Worm (Caenorhabditis elegans) whole organism, L4/young adult: ENCODE data around the gene cest-2.3.
"Not testable (repeated sequence)": the region's sequence is repeated elsewhere in the genome, so short reads cannot be mapped to it uniquely, and the experiment has no call there.

Experiments used
- W03F9.2 ChIP-seq: fragments of 150-350 bp; optimal IDR thresholded peaks from 2 replicates; lab custom pipeline; 2014; ENCODE audit warnings: missing biosample characterization, missing genetic modification characterization
- dao-5 ChIP-seq: sonication (generic microtip); optimal IDR thresholded peaks from 2 replicates; lab custom pipeline; 2016; ENCODE audit warnings: missing genotype, missing genetic modification characterization, moderate library complexity, missing compliant biosample characterization
- him-1 ChIP-seq: sonication (generic microtip); optimal IDR thresholded peaks from 2 replicates; lab custom pipeline; 2016; ENCODE audit warnings: missing genotype, missing genetic modification reagents, missing genetic modification characterization, missing compliant biosample characterization

The cest-2.3 gene

ce11 chrV:14182860-14183259 lies at the start of gene cest-2.3:
cest-2.3 (minus strand) TSS chrV:14182960.
- TF ChIP-seq W03F9.2 (tag; lab: Kevin White, UChicago) (no peak), him-1 (no peak), dao-5 (tag; lab: Kevin White, UChicago) (no peak)

ce11 chrV:14231656-14232055 lies 48.9 kb upstream of the cest-2.3 start:
- TF ChIP-seq W03F9.2 (tag; lab: Kevin White, UChicago) (no peak), dao-5 (tag; lab: Kevin White, UChicago) (no peak), him-1 (no peak)

- TF ChIP-seq him-1 (no peak), W03F9.2 (tag; lab: Kevin White, UChicago) (no peak), dao-5 (tag; lab: Kevin White, UChicago) (no peak)
These were observed 48.2 kb upstream of the cest-2.3 start for ce11 chrV:14230788-14231583.

- TF ChIP-seq W03F9.2 (tag; lab: Kevin White, UChicago): no peak
- TF ChIP-seq him-1: no peak
- no peak for TF ChIP-seq dao-5 (tag; lab: Kevin White, UChicago)
These were observed 43.6 kb upstream of the cest-2.3 start, which contains the start of gene nep-21 for ce11 chrV:14226373-14226772. nep-21 (minus strand) TSS chrV:14226473.

- TF ChIP-seq him-1: no peak
- TF ChIP-seq dao-5 (tag; lab: Kevin White, UChicago): no peak
- no peak for TF ChIP-seq W03F9.2 (tag; lab: Kevin White, UChicago)
These were observed 40.4 kb upstream of the cest-2.3 start for ce11 chrV:14223141-14223540.

ce11 chrV:14215106-14215505 lies 32.3 kb upstream of the cest-2.3 start, which contains the start of gene T16A9.5:
T16A9.5 (minus strand) TSS chrV:14215206.
- no peak for TF ChIP-seq W03F9.2 (tag; lab: Kevin White, UChicago)
- TF ChIP-seq dao-5 (tag; lab: Kevin White, UChicago): no peak
- no peak for TF ChIP-seq him-1

DNA sequence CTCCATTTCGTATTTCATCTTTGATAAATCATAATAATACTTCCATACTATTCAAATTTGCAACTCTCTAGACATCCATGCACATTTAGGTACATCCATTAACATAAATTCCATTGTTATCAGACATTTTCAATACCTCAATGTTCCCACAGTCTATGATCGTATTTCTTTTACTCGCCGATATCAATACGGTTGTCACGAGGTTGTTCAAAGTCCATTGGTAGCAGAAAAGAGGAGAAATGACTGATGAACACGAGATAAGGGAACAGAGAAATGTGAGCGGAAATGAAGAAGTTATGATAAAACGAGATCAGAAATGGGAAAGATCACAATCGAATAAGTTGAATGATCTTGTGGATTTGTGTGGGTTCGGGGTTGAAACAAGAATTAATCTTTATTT lies 30.1 kb upstream of the cest-2.3 start:
- TF ChIP-seq him-1: no peak

DNA sequence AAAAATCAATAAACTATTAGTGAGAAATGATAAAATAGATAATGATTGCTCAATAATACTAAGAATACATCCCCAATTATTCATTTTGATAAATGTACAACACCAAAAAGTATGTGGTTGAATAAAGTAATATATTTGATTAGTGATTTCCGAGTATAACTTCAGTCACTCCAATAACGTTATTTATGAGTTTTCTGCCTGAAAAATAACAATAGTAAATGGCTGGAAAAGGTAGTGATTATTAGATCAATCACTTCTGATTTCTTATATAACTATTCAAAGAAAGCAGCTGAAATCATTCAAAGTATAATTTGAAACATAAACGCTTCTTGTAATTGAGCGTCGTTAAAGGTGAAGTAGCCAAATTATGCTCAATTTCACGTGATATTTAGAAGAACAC lies 28.0 kb upstream of the cest-2.3 start, which contains the start of gene str-230:
TSS of gene str-230 (minus strand) at position 101 of the 400 bp plus-strand sequence.
- TF ChIP-seq dao-5 (tag; lab: Kevin White, UChicago) (no peak), him-1 (no peak), W03F9.2 (tag; lab: Kevin White, UChicago) (no peak)

- not testable (repeated sequence) for TF ChIP-seq W03F9.2 (tag; lab: Kevin White, UChicago); dao-5 (tag; lab: Kevin White, UChicago); him-1
These were observed 22.5 kb upstream of the cest-2.3 start, which contains the start of gene T16A9.3 for ce11 chrV:14205214-14205613. T16A9.3 (plus strand) TSS chrV:14205514.

ce11 chrV:14200086-14200485 lies 17.3 kb upstream of the cest-2.3 start:
- TF ChIP-seq dao-5 (tag; lab: Kevin White, UChicago) (no peak), him-1 (peak; percentile 84), W03F9.2 (tag; lab: Kevin White, UChicago) (peak; percentile 76)

ce11 chrV:14197651-14198050 lies 14.9 kb upstream of the cest-2.3 start:
- TF ChIP-seq him-1: no peak
- no peak for TF ChIP-seq dao-5 (tag; lab: Kevin White, UChicago)
- TF ChIP-seq W03F9.2 (tag; lab: Kevin White, UChicago): no peak

DNA sequence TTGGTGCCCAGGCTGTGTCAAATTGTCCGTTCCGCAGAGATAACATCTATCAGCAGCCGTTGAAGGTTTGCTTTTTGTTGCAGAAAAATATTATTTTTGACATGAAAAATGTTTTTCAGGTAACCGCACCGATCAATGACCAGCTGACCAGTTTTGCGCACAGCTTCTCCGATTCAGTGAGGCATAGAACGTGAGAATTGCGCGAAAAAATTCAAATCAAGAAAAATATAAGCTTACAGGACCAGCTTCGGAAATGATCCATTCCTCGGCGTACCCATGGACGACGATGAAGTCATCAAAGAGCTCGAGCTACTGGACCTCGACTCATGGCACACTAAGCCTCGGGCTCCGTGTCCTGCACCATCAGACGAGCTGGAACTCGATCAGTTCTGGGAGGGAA lies 11.8 kb upstream of the cest-2.3 start:
- TF ChIP-seq him-1: no peak
- no peak for TF ChIP-seq W03F9.2 (tag; lab: Kevin White, UChicago)
- no peak for TF ChIP-seq dao-5 (tag; lab: Kevin White, UChicago)

DNA sequence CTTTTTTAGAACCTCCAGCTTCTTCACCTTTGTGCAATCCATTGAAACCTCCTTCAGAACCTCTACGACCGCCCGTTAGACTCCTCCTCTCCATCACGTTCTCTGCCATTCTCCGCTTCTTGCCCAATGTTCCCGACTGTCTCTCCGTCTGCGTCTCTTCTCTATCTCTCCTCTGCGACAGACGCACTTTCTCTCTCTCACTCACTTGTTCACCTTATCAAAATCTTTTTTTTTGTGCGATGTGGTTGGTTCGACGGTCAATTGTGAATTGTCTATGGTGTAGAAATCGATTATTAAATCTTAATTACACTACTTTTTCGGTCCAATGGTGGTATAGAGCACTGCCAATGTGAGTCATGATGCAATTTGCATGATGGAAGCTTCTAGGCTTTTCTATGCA lies 10.7 kb upstream of the cest-2.3 start, which contains the start of gene atfs-1:
TSS of gene atfs-1 (plus strand) at position 213 of the 400 bp plus-strand sequence.
- TF ChIP-seq dao-5 (tag; lab: Kevin White, UChicago) (no peak), W03F9.2 (tag; lab: Kevin White, UChicago) (peak; percentile 14), him-1 (peak; percentile 33)

DNA sequence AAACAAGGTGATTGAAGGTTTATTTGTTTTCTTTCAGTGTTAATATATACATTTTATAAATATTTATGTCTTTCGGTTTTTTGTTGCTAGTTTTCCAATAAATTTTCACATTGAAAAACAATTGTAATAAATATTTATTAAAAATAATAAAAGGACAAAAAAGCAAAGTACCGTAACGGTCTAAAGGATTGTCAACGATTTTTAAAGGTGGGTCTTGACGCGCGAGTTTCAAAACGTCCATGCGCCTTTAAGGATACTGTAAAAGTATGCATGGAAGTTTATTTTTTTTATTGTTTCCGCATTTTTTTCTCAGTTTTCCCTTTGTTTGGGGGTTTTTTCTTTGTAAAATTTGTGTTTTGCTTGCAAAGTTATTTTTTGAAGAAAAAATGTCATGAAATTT lies 10.1 kb upstream of the cest-2.3 start:
- TF ChIP-seq W03F9.2 (tag; lab: Kevin White, UChicago): peak; percentile 55
- TF ChIP-seq him-1: no peak
- TF ChIP-seq dao-5 (tag; lab: Kevin White, UChicago): no peak
